Fruit fly (Drosophila melanogaster): ENCODE results near the gene CG13127.

The CG13127 gene

DNA sequence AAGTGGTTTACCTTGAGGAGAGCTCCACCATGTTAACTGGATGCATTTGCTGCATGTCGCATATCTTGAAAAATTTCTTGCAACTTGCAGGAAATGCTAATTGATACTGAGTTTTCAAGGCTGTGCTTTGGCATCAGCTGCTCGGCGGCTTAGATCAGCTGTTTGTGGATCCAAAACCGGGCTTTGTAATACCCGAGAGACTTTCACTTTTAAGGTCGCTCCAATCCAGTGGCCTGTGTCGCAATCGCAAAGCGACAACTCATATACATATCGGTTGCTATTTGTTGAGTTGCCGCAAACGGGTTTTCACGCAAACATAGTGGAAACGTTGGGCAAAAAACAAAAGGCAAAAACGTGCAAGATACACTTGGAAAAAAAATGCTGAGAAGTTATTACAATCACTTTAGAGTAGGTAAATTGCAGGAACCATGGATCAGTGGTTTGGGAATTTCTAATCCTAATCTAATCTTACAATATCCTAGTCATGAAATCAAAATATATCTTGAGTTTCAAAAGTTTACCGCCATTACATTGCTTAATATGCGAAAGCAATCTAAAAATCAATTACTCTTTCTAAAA is 9.4 kb downstream of the CG13127 start (continued):
- TF ChIP-seq ss (GFP tag; optimal IDR thresholded peaks at IDR 0.05) (no peak), vri (GFP tag; optimal IDR thresholded peaks at IDR 0.05) (peak; percentile 16), acj6 (GFP tag; optimal IDR thresholded peaks at IDR 0.05) (peak; percentile 17), svp (GFP tag) (peak; percentile 11), CG11902 (GFP tag; optimal IDR thresholded peaks at IDR 0.05) (no peak), CG32006 (GFP tag; optimal IDR thresholded peaks at IDR 0.05) (peak; percentile 58), topi (GFP tag; optimal IDR thresholded peaks at IDR 0.05) (no peak), CG10631 (GFP tag; optimal IDR thresholded peaks at IDR 0.05) (peak; percentile 33), achi (GFP tag; optimal IDR thresholded peaks at IDR 0.05) (peak; percentile 42), CG9139 (GFP tag; optimal IDR thresholded peaks at IDR 0.05) (no peak), OdsH (GFP tag; optimal IDR thresholded peaks at IDR 0.05) (peak; percentile 48), Lpt (GFP tag; optimal IDR thresholded peaks at IDR 0.05) (peak; percentile 33), CG3919 (GFP tag; optimal IDR thresholded peaks at IDR 0.05) (peak; percentile 26), CG8632 (GFP tag; optimal IDR thresholded peaks at IDR 0.05) (peak; percentile 52), CG11762 (GFP tag; optimal IDR thresholded peaks at IDR 0.05; ENCODE audit: insufficient read depth) (no peak), CG8119 (GFP tag; IDR thresholded peaks at IDR 0.05) (peak; percentile 68), Met (GFP tag; optimal IDR thresholded peaks at IDR 0.05) (no peak), pdm3 (GFP tag; optimal IDR thresholded peaks at IDR 0.05) (peak; percentile 45), fd85E (GFP tag; optimal IDR thresholded peaks at IDR 0.05) (no peak), CG6276 (GFP tag; optimal IDR thresholded peaks at IDR 0.05) (peak; percentile 36), CG6854 (GFP tag; optimal IDR thresholded peaks at IDR 0.05) (no peak), CG31627 (GFP tag; optimal IDR thresholded peaks at IDR 0.05) (no peak), net (GFP tag; optimal IDR thresholded peaks at IDR 0.05) (peak; percentile 56), Eip75B (GFP tag; optimal IDR thresholded peaks at IDR 0.05) (peak; percentile 18)

DNA sequence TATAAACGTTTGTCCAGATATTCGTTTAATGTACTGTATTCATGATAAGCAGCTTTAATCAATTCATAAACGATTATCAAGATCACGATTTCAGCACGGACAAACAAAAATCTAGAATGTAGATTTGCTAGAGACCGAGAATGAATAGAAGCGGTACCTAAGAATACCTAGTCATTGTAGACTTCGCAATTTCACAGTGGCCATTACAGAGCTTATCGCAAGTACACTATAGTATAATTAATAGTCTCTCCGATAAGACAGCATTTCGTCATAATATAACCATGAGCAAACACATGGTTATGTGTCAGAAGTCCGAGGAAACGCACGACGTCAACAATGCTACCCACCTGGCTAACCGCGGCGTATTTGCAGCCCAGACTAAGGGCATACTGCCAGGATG is 22.8 kb downstream of the CG13127 start, which contains the start of gene CG33301:
Gene CG33301, plus strand, starts transcription at position 301 of the 400 bp plus-strand sequence.
- TF ChIP-seq vri (GFP tag; optimal IDR thresholded peaks at IDR 0.05) (peak; percentile 14), CG10631 (GFP tag; optimal IDR thresholded peaks at IDR 0.05) (no peak), acj6 (GFP tag; optimal IDR thresholded peaks at IDR 0.05) (no peak)

DNA sequence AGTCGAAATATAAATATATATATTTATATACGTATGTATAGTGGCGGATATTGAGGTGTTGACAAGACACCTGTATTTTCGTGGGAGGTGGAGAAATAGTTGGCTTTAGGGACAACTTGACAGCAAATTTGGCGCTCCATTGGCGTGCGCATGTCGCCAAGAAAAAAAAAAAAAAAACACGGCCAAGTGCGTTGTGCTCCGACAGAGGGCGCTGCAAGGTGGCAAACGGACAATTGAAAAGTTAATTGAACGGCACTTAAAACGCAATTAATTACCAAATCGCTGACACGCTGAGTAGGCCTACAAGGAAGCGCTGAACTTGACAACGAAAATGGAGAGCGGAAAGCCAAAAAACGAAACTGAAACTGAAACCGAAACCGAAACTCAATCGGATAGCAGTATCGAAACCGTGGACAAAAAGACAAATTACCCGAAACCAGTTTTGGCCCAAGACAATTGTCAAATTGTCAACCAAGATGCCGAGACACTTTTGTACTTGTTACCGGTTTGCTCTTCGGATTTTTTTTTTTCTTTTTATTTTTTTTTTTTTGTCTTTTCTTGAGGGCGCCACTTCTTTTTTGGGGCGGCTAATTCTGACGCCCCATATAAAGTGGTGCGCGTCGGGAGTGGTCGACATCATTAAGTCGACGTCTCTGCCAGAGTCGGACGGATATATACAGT is 27.2 kb downstream of the CG13127 start, which contains the start of gene Cpr31A:
Gene Cpr31A, plus strand, starts transcription at position 631 of the 681 bp plus-strand sequence.
- TF ChIP-seq Hr38 (GFP tag; optimal IDR thresholded peaks at IDR 0.05) (no peak), Eip93F (GFP tag; optimal IDR thresholded peaks at IDR 0.05) (no peak), esn (GFP tag; optimal IDR thresholded peaks at IDR 0.05) (no peak), CG10631 (GFP tag; optimal IDR thresholded peaks at IDR 0.05) (no peak), CG10669 (GFP tag; optimal IDR thresholded peaks at IDR 0.05) (no peak), svp (GFP tag) (peak; percentile 15), Ets96B (tag; optimal IDR thresholded peaks at IDR 0.05) (no peak), topi (GFP tag; optimal IDR thresholded peaks at IDR 0.05) (no peak), Eip78C (GFP tag) (peak; percentile 20), Blimp-1 (GFP tag; optimal IDR thresholded peaks at IDR 0.05) (peak; percentile 85), pdm3 (GFP tag; optimal IDR thresholded peaks at IDR 0.05) (no peak), CG31627 (GFP tag; optimal IDR thresholded peaks at IDR 0.05) (no peak), Hr39 (GFP tag; optimal IDR thresholded peaks at IDR 0.05) (no peak), CG11902 (GFP tag; optimal IDR thresholded peaks at IDR 0.05) (no peak), CG11762 (GFP tag; optimal IDR thresholded peaks at IDR 0.05; ENCODE audit: insufficient read depth) (no peak), CG11294 (GFP tag; IDR thresholded peaks at IDR 0.05) (no peak), CG3919 (GFP tag; optimal IDR thresholded peaks at IDR 0.05) (no peak)

DNA sequence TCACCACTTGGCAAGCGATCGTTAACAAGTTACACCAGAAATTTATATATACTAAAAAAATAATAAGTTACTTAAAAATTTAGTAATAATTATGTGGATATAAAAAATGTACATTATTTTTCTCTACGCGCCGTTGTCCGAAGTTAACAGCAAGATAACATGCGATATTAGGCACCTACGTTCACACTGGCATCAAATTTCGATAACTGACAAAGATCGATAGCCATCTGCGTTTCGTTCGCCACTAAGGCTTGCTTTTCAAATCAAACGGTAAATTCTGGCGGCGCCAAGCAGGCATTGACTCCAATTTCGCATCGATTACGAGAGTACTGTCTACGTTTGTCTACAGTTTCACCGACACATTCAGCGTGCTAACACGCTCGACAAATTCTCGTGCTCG is 30.2 kb downstream of the CG13127 start, which contains the start of gene Pen:
Gene Pen, plus strand, starts transcription at position 196 of the 400 bp plus-strand sequence.
- TF ChIP-seq Hr38 (GFP tag; optimal IDR thresholded peaks at IDR 0.05): no peak
- TF ChIP-seq lz (GFP tag; optimal IDR thresholded peaks at IDR 0.05): no peak
- TF ChIP-seq CG6163 (GFP tag; IDR thresholded peaks at IDR 0.05): no peak
- no peak for TF ChIP-seq vri (GFP tag; optimal IDR thresholded peaks at IDR 0.05)
- TF ChIP-seq Sox102F (GFP tag; optimal IDR thresholded peaks at IDR 0.05): no peak
- TF ChIP-seq CG3919 (GFP tag; optimal IDR thresholded peaks at IDR 0.05): no peak
- TF ChIP-seq CG4318 (GFP tag; optimal IDR thresholded peaks at IDR 0.05): no peak
- no peak for TF ChIP-seq eg (GFP tag; IDR thresholded peaks at IDR 0.05)
- TF ChIP-seq OdsH (GFP tag; optimal IDR thresholded peaks at IDR 0.05): no peak
- TF ChIP-seq CG34406 (GFP tag; optimal IDR thresholded peaks at IDR 0.05): no peak
- no peak for TF ChIP-seq CG31627 (GFP tag; optimal IDR thresholded peaks at IDR 0.05)
- no peak for TF ChIP-seq Ets21C (GFP tag; optimal IDR thresholded peaks at IDR 0.05)
- TF ChIP-seq dsx (GFP tag; optimal IDR thresholded peaks at IDR 0.05; ENCODE audit: poor library complexity, severe bottlenecking): no peak
- no peak for TF ChIP-seq CG3032 (tag; optimal IDR thresholded peaks at IDR 0.05)
- TF ChIP-seq Sox15 (GFP tag; optimal IDR thresholded peaks at IDR 0.05): no peak
- no peak for TF ChIP-seq CG8319 (GFP tag; optimal IDR thresholded peaks at IDR 0.05)
- TF ChIP-seq spab (GFP tag; optimal IDR thresholded peaks at IDR 0.05): no peak

All from whole organism, prepupa.